Worm (Caenorhabditis elegans) whole organism, early embryonic: Measurements from ENCODE around the gene Y73C8C.3.

Experiments
- B0310.2 ChIP-seq: sonication (generic microtip); optimal IDR thresholded peaks from 2 replicates; lab custom pipeline; 2016; ENCODE audit warnings: mild to moderate bottlenecking, missing genetic modification characterization, missing compliant biosample characterization
- F13C5.2 ChIP-seq: sonication (generic microtip); optimal IDR thresholded peaks from 2 replicates; lab custom pipeline; 2017; ENCODE audit warnings: mild to moderate bottlenecking, missing genetic modification characterization, inconsistent platforms, missing compliant biosample characterization
- ama-1 ChIP-seq: fragments of 150-350 bp; optimal IDR thresholded peaks from 2 replicates; lab custom pipeline; 2014
- ceh-36 ChIP-seq: sonication (generic microtip); optimal IDR thresholded peaks from 2 replicates; lab custom pipeline; 2016; ENCODE audit warnings: missing genetic modification characterization, inconsistent platforms, missing compliant biosample characterization
- ets-7 ChIP-seq: sonication (generic microtip); optimal IDR thresholded peaks from 2 replicates; lab custom pipeline; 2016; ENCODE audit warnings: missing genotype, missing genetic modification characterization, missing compliant biosample characterization
- flt-1 ChIP-seq: fragments of 200-800 bp; sonication (Bioruptor generic); IDR thresholded peaks from 2 replicates; pipeline ENCODE4 v1.3.6; 2022; ENCODE audit warnings: missing genetic modification characterization, missing compliant biosample characterization
- pes-1 ChIP-seq: fragments of 200-800 bp; sonication (Bioruptor generic); IDR thresholded peaks from 2 replicates; pipeline ENCODE4 v1.3.6; 2022; ENCODE audit warnings: missing genetic modification reagents, missing genetic modification characterization, missing compliant biosample characterization
- tbx-11 ChIP-seq: fragments of 200-800 bp; sonication (Bioruptor generic); IDR thresholded peaks from 2 replicates; pipeline ENCODE4 v1.3.6; 2022; ENCODE audit warnings: missing genetic modification characterization, missing compliant biosample characterization
- tbx-37 ChIP-seq: fragments of 200-800 bp; sonication (Bioruptor generic); conservative IDR thresholded peaks from 2 replicates; pipeline ENCODE4 v1.3.6; 2022; ENCODE audit warnings: missing genetic modification reagents, missing genetic modification characterization, missing compliant biosample characterization

- TF ChIP-seq ama-1 (lab: Kevin White, UChicago) (no peak), pes-1 (GFP tag; lab: Robert Waterston, UW) (no peak), flt-1 (GFP tag; lab: Robert Waterston, UW) (no peak), F13C5.2 (tag; lab: Kevin White, UChicago) (no peak), tbx-37 (GFP tag; lab: Robert Waterston, UW) (no peak), ceh-36 (tag; lab: Kevin White, UChicago) (no peak), tbx-11 (GFP tag; lab: Robert Waterston, UW) (no peak), ets-7 (no peak), B0310.2 (tag; lab: Kevin White, UChicago) (no peak)
Measured at ce11 chrV:3128803-3129202, 13.7 kb downstream of the Y73C8C.3 start, which contains the start of gene tat-6.
